Fruit fly (Drosophila melanogaster) whole organism, prepupa: ENCODE measurements around the gene tna.

Experiments used
- CG10631 ChIP-seq: fragments of 200-800 bp; sonication (Bioruptor generic); optimal IDR thresholded peaks from 2 replicates; lab custom pipeline; 2016; ENCODE audit warnings: missing biosample characterization, missing genetic modification characterization
- CG1621 ChIP-seq: fragments of 200-800 bp; sonication (Bioruptor generic); optimal IDR thresholded peaks from 3 replicates; lab custom pipeline; 2018; ENCODE audit warnings: missing biosample characterization, mild to moderate bottlenecking, missing genetic modification characterization
- CG3032 ChIP-seq: fragments of 200-800 bp; optimal IDR thresholded peaks from 2 replicates; lab custom pipeline; 2019; ENCODE audit warnings: missing biosample characterization, mild to moderate bottlenecking, missing genetic modification characterization, moderate library complexity
- CG3919 ChIP-seq: fragments of 200-800 bp; sonication (Bioruptor generic); optimal IDR thresholded peaks from 3 replicates; lab custom pipeline; 2016; ENCODE audit warnings: missing biosample characterization, missing genetic modification characterization
- Ets21C ChIP-seq: fragments of 200-800 bp; sonication (Bioruptor generic); optimal IDR thresholded peaks from 3 replicates; lab custom pipeline; 2016; ENCODE audit warnings: missing biosample characterization, missing genetic modification characterization
- Lpt ChIP-seq: fragments of 200-800 bp; sonication (Bioruptor generic); optimal IDR thresholded peaks from 3 replicates; lab custom pipeline; 2016; ENCODE audit warnings: missing biosample characterization, missing genetic modification characterization
- OdsH ChIP-seq: fragments of 200-800 bp; sonication (Bioruptor generic); optimal IDR thresholded peaks from 3 replicates; lab custom pipeline; 2016; ENCODE audit warnings: missing biosample characterization, missing genetic modification characterization
- spab ChIP-seq: fragments of 200-800 bp; sonication (Bioruptor generic); optimal IDR thresholded peaks from 2 replicates; lab custom pipeline; 2017; ENCODE audit warnings: missing biosample characterization, mild to moderate bottlenecking, missing genetic modification characterization, missing genetic modification reagents

- TF ChIP-seq CG1621 (tag; lab: Kevin White, UChicago) (no peak), CG3032 (tag; lab: Kevin White, UChicago) (no peak), CG10631 (GFP tag; lab: Kevin White, UChicago) (no peak), spab (GFP tag; lab: Kevin White, UChicago) (no peak), Ets21C (GFP tag; lab: Kevin White, UChicago) (no peak), OdsH (GFP tag; lab: Kevin White, UChicago) (no peak), CG3919 (GFP tag; lab: Kevin White, UChicago) (no peak), Lpt (GFP tag; lab: Kevin White, UChicago) (no peak)
Measured at dm6 chr3L:10845758-10846157, 10.4 kb downstream of the tna start.
